Worm (Caenorhabditis elegans) whole organism, L4 larva: ENCODE results near the gene F59A1.11.

Experiments
- attf-4 ChIP-seq: sonication (generic microtip); optimal IDR thresholded peaks from 3 replicates; lab custom pipeline; 2017; ENCODE audit warnings: missing biosample characterization, missing genetic modification characterization
- daf-8 ChIP-seq: fragments of 200-800 bp; sonication (Bioruptor generic); IDR thresholded peaks from 2 replicates; pipeline ENCODE4 v1.3.6; 2022; ENCODE audit warnings: missing genetic modification characterization, missing compliant biosample characterization
- dmd-8 ChIP-seq: fragments of 200-800 bp; sonication (Bioruptor generic); IDR thresholded peaks from 2 replicates; pipeline ENCODE4 v1.3.6; 2022; ENCODE audit warnings: missing genetic modification characterization, missing compliant biosample characterization
- jun-1 ChIP-seq: fragments of 150-350 bp; optimal IDR thresholded peaks from 2 replicates; lab custom pipeline; 2014; ENCODE audit warnings: missing biosample characterization, missing genetic modification reagents, missing genetic modification characterization
- lin-1 ChIP-seq: fragments of 200-800 bp; sonication (Bioruptor generic); IDR thresholded peaks from 2 replicates; pipeline ENCODE4 v1.3.6; 2022; ENCODE audit warnings: missing genetic modification reagents, missing genetic modification characterization, missing compliant biosample characterization
- lin-39 ChIP-seq: fragments of 150-350 bp; optimal IDR thresholded peaks from 2 replicates; lab custom pipeline; 2014; ENCODE audit warnings: missing biosample characterization, missing genetic modification reagents, missing genetic modification characterization
- mes-2 ChIP-seq: sonication (generic microtip); optimal IDR thresholded peaks from 2 replicates; lab custom pipeline; 2016; ENCODE audit warnings: missing genotype, mild to moderate bottlenecking, missing genetic modification characterization, missing compliant biosample characterization; ENCODE audit not compliant: poor library complexity, severe bottlenecking
- pqm-1 ChIP-seq: sonication (generic microtip); optimal IDR thresholded peaks from 2 replicates; lab custom pipeline; 2017; ENCODE audit warnings: missing biosample characterization, missing genetic modification characterization
- skn-1 ChIP-seq: fragments of 150-350 bp; optimal IDR thresholded peaks from 2 replicates; lab custom pipeline; 2014; ENCODE audit warnings: missing biosample characterization, missing genetic modification characterization
- zip-11 ChIP-seq: fragments of 200-800 bp; sonication (Bioruptor generic); IDR thresholded peaks from 2 replicates; pipeline ENCODE4 v1.3.6; 2022; ENCODE audit warnings: missing genetic modification characterization, missing compliant biosample characterization

Gene F59A1.11

ce11 chrV:17615609-17616008 is 50.2 kb downstream of the F59A1.11 start, which contains the start of gene Y6G8.5:
TSS of gene Y6G8.5 (minus strand) at chrV:17615709.
- TF ChIP-seq pqm-1 (tag; lab: Kevin White, UChicago) (peak; percentile 64), jun-1 (tag; lab: Kevin White, UChicago) (no peak), zip-11 (GFP tag; lab: Robert Waterston, UW) (no peak)

- TF ChIP-seq dmd-8 (GFP tag; lab: Robert Waterston, UW) (no peak), lin-39 (tag; lab: Kevin White, UChicago) (no peak), skn-1 (tag; lab: Kevin White, UChicago) (no peak), mes-2 (tag; lab: Kevin White, UChicago) (no peak), lin-1 (GFP tag; lab: Robert Waterston, UW) (no peak), daf-8 (no peak), attf-4 (no peak)
- TF ChIP-seq, all 104 proteins: peak for 0
These were observed 51.6 kb downstream of the F59A1.11 start, which contains the start of gene Y6G8.14 for ce11 chrV:17614251-17614650. TSS of gene Y6G8.14 (minus strand) at chrV:17614351.
